Fruit fly (Drosophila melanogaster) whole organism, embryonic: ENCODE results near the gene CG33654.

ENCODE experiments used
- Antp ChIP-seq: fragments of 200-800 bp; sonication (Bioruptor generic); optimal IDR thresholded peaks from 3 replicates; lab custom pipeline; 2016; ENCODE audit warnings: missing biosample characterization, missing genetic modification characterization
- Bdp1 ChIP-seq: fragments of 200-800 bp; sonication (Bioruptor generic); optimal IDR thresholded peaks from 3 replicates; lab custom pipeline; 2016; ENCODE audit warnings: missing biosample characterization, missing genetic modification characterization
- Bgb ChIP-seq: fragments of 200-800 bp; sonication (Bioruptor generic); IDR thresholded peaks from 2 replicates; pipeline ENCODE4 v1.3.6; 2022; ENCODE audit warnings: missing biosample characterization, missing genetic modification characterization; ENCODE audit not compliant: partially characterized antibody
- CG11695 ChIP-seq: fragments of 200-800 bp; sonication (Bioruptor generic); IDR thresholded peaks from 3 replicates; pipeline ENCODE4 v1.3.6; 2022; ENCODE audit warnings: missing biosample characterization, missing genetic modification characterization
- CG12769 ChIP-seq: fragments of 200-800 bp; sonication (Bioruptor generic); optimal IDR thresholded peaks from 2 replicates; lab custom pipeline; 2019; ENCODE audit warnings: missing biosample characterization, mild to moderate bottlenecking, missing genetic modification characterization, moderate library complexity
- CG13123 ChIP-seq: fragments of 200-800 bp; sonication (Bioruptor generic); optimal IDR thresholded peaks from 2 replicates; lab custom pipeline; 2016; ENCODE audit warnings: missing biosample characterization, missing genetic modification characterization
- CG14667 ChIP-seq: fragments of 200-800 bp; sonication (Bioruptor generic); IDR thresholded peaks from 2 replicates; pipeline ENCODE4 v1.3.6; 2022; ENCODE audit warnings: missing biosample characterization, missing genetic modification characterization
- CG14710 ChIP-seq: fragments of 200-800 bp; sonication (Bioruptor generic); optimal IDR thresholded peaks from 3 replicates; lab custom pipeline; 2019; ENCODE audit warnings: missing biosample characterization, mild to moderate bottlenecking, missing genetic modification characterization, moderate library complexity
- CG15479 ChIP-seq: fragments of 200-800 bp; sonication (Bioruptor generic); optimal IDR thresholded peaks from 3 replicates; lab custom pipeline; 2019; ENCODE audit warnings: missing biosample characterization, mild to moderate bottlenecking, missing genetic modification characterization, moderate library complexity
- CG17385 ChIP-seq: fragments of 200-800 bp; sonication (Bioruptor generic); optimal IDR thresholded peaks from 3 replicates; lab custom pipeline; 2018; ENCODE audit warnings: missing biosample characterization, mild to moderate bottlenecking, missing genetic modification characterization
- CG2199 ChIP-seq: fragments of 200-800 bp; sonication (Bioruptor generic); IDR thresholded peaks from 3 replicates; pipeline ENCODE4 v1.3.6; 2022; ENCODE audit warnings: missing biosample characterization, missing genetic modification characterization
- CG2678 ChIP-seq: fragments of 200-800 bp; sonication (Bioruptor generic); optimal IDR thresholded peaks from 3 replicates; lab custom pipeline; 2019; ENCODE audit warnings: missing biosample characterization, mild to moderate bottlenecking, missing genetic modification characterization, moderate library complexity
- CG2712 ChIP-seq: fragments of 200-800 bp; optimal IDR thresholded peaks from 3 replicates; lab custom pipeline; 2019; ENCODE audit warnings: missing biosample characterization, mild to moderate bottlenecking, missing genetic modification characterization, moderate library complexity
- CG3163 ChIP-seq: fragments of 200-800 bp; sonication (Bioruptor generic); optimal IDR thresholded peaks from 3 replicates; lab custom pipeline; 2016; ENCODE audit warnings: missing biosample characterization, missing genetic modification characterization
- CG34376 ChIP-seq: fragments of 200-800 bp; sonication (Bioruptor generic); optimal IDR thresholded peaks from 2 replicates; lab custom pipeline; 2018; ENCODE audit warnings: missing biosample characterization, mild to moderate bottlenecking, missing genetic modification characterization
- CG34422 ChIP-seq: fragments of 200-800 bp; sonication (Bioruptor generic); IDR thresholded peaks from 3 replicates; pipeline ENCODE4 v1.3.6; 2022; ENCODE audit warnings: missing biosample characterization, missing genetic modification characterization
- CG3726 ChIP-seq: fragments of 200-800 bp; sonication (Bioruptor generic); IDR thresholded peaks from 3 replicates; pipeline ENCODE4, ENCODE4 v1.3.6; 2022; ENCODE audit warnings: missing biosample characterization, missing genetic modification characterization
- CG3847 ChIP-seq: fragments of 200-800 bp; sonication (Bioruptor generic); IDR thresholded peaks from 2 replicates; pipeline ENCODE4 v1.3.6; 2022; ENCODE audit warnings: missing biosample characterization, missing genetic modification characterization
- CG4707 ChIP-seq: fragments of 200-800 bp; sonication (Bioruptor generic); optimal IDR thresholded peaks from 2 replicates; lab custom pipeline; 2018; ENCODE audit warnings: missing biosample characterization, mild to moderate bottlenecking, missing genetic modification characterization, moderate library complexity
- CG4730 ChIP-seq: fragments of 200-800 bp; sonication (Bioruptor generic); IDR thresholded peaks from 2 replicates; pipeline ENCODE4 v1.3.6; 2022; ENCODE audit warnings: missing biosample characterization, missing genetic modification characterization
- CG5245 ChIP-seq: fragments of 200-800 bp; sonication (Bioruptor generic); optimal IDR thresholded peaks from 3 replicates; lab custom pipeline; 2016; ENCODE audit warnings: missing biosample characterization, missing genetic modification characterization
- CG6683 ChIP-seq: fragments of 200-800 bp; sonication (Bioruptor generic); optimal IDR thresholded peaks from 2 replicates; lab custom pipeline; 2017; ENCODE audit warnings: missing biosample characterization, mild to moderate bottlenecking, missing genetic modification characterization, missing genetic modification reagents
- CG8089 ChIP-seq: fragments of 200-800 bp; sonication (Bioruptor generic); optimal IDR thresholded peaks from 3 replicates; lab custom pipeline; 2016; ENCODE audit warnings: missing biosample characterization, missing genetic modification characterization
- CG8281 ChIP-seq: fragments of 200-800 bp; sonication (Bioruptor generic); optimal IDR thresholded peaks from 2 replicates; lab custom pipeline; 2018; ENCODE audit warnings: missing biosample characterization, mild to moderate bottlenecking, missing genetic modification characterization, moderate library complexity
- CG9727 ChIP-seq: fragments of 200-800 bp; sonication (Bioruptor generic); optimal IDR thresholded peaks from 3 replicates; lab custom pipeline; 2017; ENCODE audit warnings: missing biosample characterization, mild to moderate bottlenecking, missing genetic modification characterization
- Dad ChIP-seq: fragments of 200-800 bp; sonication (Bioruptor generic); optimal IDR thresholded peaks from 3 replicates; lab custom pipeline; 2016; ENCODE audit warnings: missing biosample characterization, missing genetic modification characterization
- Doc2 ChIP-seq: fragments of 200-800 bp; sonication (Bioruptor generic); IDR thresholded peaks from 2 replicates; pipeline ENCODE4 v1.3.6; 2022; ENCODE audit warnings: missing biosample characterization, missing genetic modification characterization
- Hr3 ChIP-seq: fragments of 200-800 bp; sonication (Bioruptor generic); optimal IDR thresholded peaks from 3 replicates; lab custom pipeline; 2016; ENCODE audit warnings: missing biosample characterization, missing genetic modification characterization
- Lhr ChIP-seq: fragments of 200-800 bp; sonication (Bioruptor generic); optimal IDR thresholded peaks from 3 replicates; lab custom pipeline; 2017; ENCODE audit warnings: mild to moderate bottlenecking, missing biosample characterization, missing genetic modification reagents, missing genetic modification characterization
- MESR4 ChIP-seq: fragments of 200-800 bp; sonication (Bioruptor generic); optimal IDR thresholded peaks from 2 replicates; lab custom pipeline; 2018; ENCODE audit warnings: missing biosample characterization, mild to moderate bottlenecking, missing genetic modification characterization, moderate library complexity
- Meics ChIP-seq: fragments of 200-800 bp; sonication (Bioruptor generic); optimal IDR thresholded peaks from 2 replicates; lab custom pipeline; 2017; ENCODE audit warnings: missing biosample characterization, mild to moderate bottlenecking, missing genetic modification characterization
- Myb ChIP-seq: fragments of 200-800 bp; sonication (Bioruptor generic); optimal IDR thresholded peaks from 2 replicates; lab custom pipeline; 2016; ENCODE audit warnings: missing biosample characterization, missing genetic modification characterization
- Poxn ChIP-seq: fragments of 200-800 bp; sonication (Bioruptor generic); IDR thresholded peaks from 2 replicates; pipeline ENCODE4 v1.3.6; 2022; ENCODE audit warnings: missing biosample characterization, missing genetic modification characterization
- Rx ChIP-seq: fragments of 200-800 bp; sonication (Bioruptor generic); IDR thresholded peaks from 2 replicates; pipeline ENCODE4 v1.3.6; 2022; ENCODE audit warnings: missing biosample characterization, missing genetic modification characterization
- Sox100B ChIP-seq: fragments of 200-800 bp; sonication (Bioruptor generic); optimal IDR thresholded peaks from 3 replicates; lab custom pipeline; 2018; ENCODE audit warnings: missing biosample characterization, mild to moderate bottlenecking, missing genetic modification characterization
- aop ChIP-seq: fragments of 200-800 bp; sonication (Bioruptor generic); IDR thresholded peaks from 2 replicates; pipeline ENCODE4 v1.3.6; 2022; ENCODE audit warnings: missing biosample characterization, missing genetic modification characterization
- caup ChIP-seq: fragments of 200-800 bp; sonication (Bioruptor generic); optimal IDR thresholded peaks from 3 replicates; lab custom pipeline; 2017; ENCODE audit warnings: missing biosample characterization, mild to moderate bottlenecking, missing genetic modification characterization, moderate library complexity; ENCODE audit not compliant: severe bottlenecking
- corto ChIP-seq: fragments of 200-800 bp; sonication (Bioruptor generic); optimal IDR thresholded peaks from 2 replicates; lab custom pipeline; 2016; ENCODE audit warnings: missing biosample characterization, mild to moderate bottlenecking, missing genetic modification characterization, moderate library complexity
- crc ChIP-seq: fragments of 200-800 bp; sonication (Bioruptor generic); optimal IDR thresholded peaks from 2 replicates; lab custom pipeline; 2016; ENCODE audit warnings: missing biosample characterization, missing genetic modification characterization
- crol ChIP-seq: fragments of 200-800 bp; sonication (Bioruptor generic); IDR thresholded peaks from 2 replicates; pipeline ENCODE4 v1.3.6; 2022; ENCODE audit warnings: missing biosample characterization, missing genetic modification characterization
- gce ChIP-seq: fragments of 200-800 bp; sonication (Bioruptor generic); IDR thresholded peaks from 3 replicates; pipeline ENCODE4 v1.3.6; 2022; ENCODE audit warnings: missing biosample characterization, missing genetic modification characterization
- knrl ChIP-seq: fragments of 200-800 bp; sonication (Bioruptor generic); IDR thresholded peaks from 3 replicates; pipeline ENCODE4 v1.3.6; 2022; ENCODE audit warnings: missing biosample characterization, missing genetic modification characterization; ENCODE audit not compliant: partially characterized antibody
- onecut ChIP-seq: fragments of 200-800 bp; sonication (Bioruptor generic); IDR thresholded peaks from 2 replicates; pipeline ENCODE4 v1.3.6; 2022; ENCODE audit warnings: missing biosample characterization, missing genetic modification characterization
- p53 ChIP-seq: fragments of 200-800 bp; sonication (Bioruptor generic); optimal IDR thresholded peaks from 2 replicates; lab custom pipeline; 2016; ENCODE audit warnings: missing biosample characterization, missing genetic modification characterization
- pho ChIP-seq: fragments of 200-800 bp; sonication (Bioruptor generic); optimal IDR thresholded peaks from 2 replicates; lab custom pipeline; 2016; ENCODE audit warnings: missing biosample characterization, missing genetic modification characterization
- pita ChIP-seq: fragments of 200-800 bp; sonication (Bioruptor generic); optimal IDR thresholded peaks from 2 replicates; lab custom pipeline; 2017; ENCODE audit warnings: missing biosample characterization, mild to moderate bottlenecking, missing genetic modification characterization
- toy ChIP-seq: fragments of 200-800 bp; sonication (Bioruptor generic); IDR thresholded peaks from 2 replicates; pipeline ENCODE4 v1.3.6; 2022; ENCODE audit warnings: missing biosample characterization, missing genetic modification characterization
- usp ChIP-seq: fragments of >200 bp; optimal IDR thresholded peaks from 2 replicates; lab custom pipeline; 2017; ENCODE audit warnings: missing biosample characterization, missing genetic modification characterization
- z ChIP-seq: fragments of 200-800 bp; sonication (Bioruptor generic); IDR thresholded peaks from 3 replicates; pipeline ENCODE4 v1.3.6; 2022; ENCODE audit warnings: missing biosample characterization, missing genetic modification characterization

The CG33654 gene

DNA sequence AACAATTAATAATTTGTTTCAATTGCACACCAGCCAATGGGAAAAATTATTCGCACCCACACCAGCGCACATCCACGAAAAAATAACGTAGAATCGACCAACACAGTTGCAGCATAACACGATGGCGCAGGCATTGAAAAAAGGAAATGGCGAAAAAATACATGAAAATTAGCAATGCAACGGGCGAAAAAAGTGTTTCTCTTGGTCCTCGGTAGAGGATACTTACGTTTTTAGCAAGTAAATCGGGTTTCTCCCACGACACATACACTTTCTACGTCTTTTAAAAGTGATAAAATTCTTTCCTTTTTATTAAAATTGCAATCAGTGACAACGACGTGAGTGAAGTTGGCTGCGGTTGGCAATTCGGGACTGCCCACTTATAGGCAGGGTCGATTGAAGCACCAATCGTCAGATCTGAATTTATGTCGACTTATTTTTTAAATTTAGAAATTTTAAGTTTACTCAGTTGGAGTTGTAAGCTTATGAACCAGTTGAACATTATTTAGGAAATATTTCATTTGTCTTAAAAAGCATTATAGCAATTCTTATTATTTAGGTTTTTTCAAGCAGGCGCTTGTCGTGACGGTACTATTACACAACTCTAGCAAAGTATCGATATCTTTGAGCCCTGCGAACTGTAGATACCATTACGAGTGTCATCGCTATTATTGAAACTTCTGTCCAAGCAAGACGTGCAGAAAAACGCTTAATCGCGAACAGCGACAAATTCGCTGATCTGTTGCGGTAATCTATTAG lies 5.5 kb downstream of the CG33654 start, which contains the start of the genes Kap-alpha3 and Son (continued):
- TF ChIP-seq CG4730 (peak; percentile 82), gce (peak; percentile 83), onecut (GFP tag; lab: Robert Waterston, UW) (peak; percentile 87), Dad (GFP tag; lab: Kevin White, UChicago) (peak; percentile 95), CG13123 (GFP tag; lab: Kevin White, UChicago) (peak; percentile 100), CG34422 (GFP tag; lab: Robert Waterston, UW) (peak; percentile 88), toy (peak; percentile 69; the same call in 1 of the 2 replicates), CG3726 (GFP tag; lab: Robert Waterston, UW) (peak; percentile 80; the same call in 2 of the 3 replicates), corto (peak; percentile 29), crol (peak; percentile 29; the same call in 1 of the 2 replicates), CG4707 (GFP tag; lab: Kevin White, UChicago) (peak; percentile 91), CG2199 (GFP tag; lab: Robert Waterston, UW) (peak; percentile 79; the same call in 2 of the 3 replicates), caup (GFP tag; lab: Kevin White, UChicago) (peak; percentile 96), CG14710 (tag; lab: Kevin White, UChicago) (peak; percentile 95), MESR4 (GFP tag; lab: Kevin White, UChicago) (peak; percentile 93), CG2678 (tag; lab: Kevin White, UChicago) (peak; percentile 89), Sox100B (GFP tag; lab: Kevin White, UChicago) (peak; percentile 95), CG17385 (GFP tag; lab: Kevin White, UChicago) (peak; percentile 93), CG8281 (tag; lab: Kevin White, UChicago) (peak; percentile 80), Myb (GFP tag; lab: Kevin White, UChicago) (peak; percentile 83), usp (no peak), CG3163 (peak; percentile 81), Bdp1 (GFP tag; lab: Kevin White, UChicago) (peak; percentile 91), CG6683 (GFP tag; lab: Kevin White, UChicago) (peak; percentile 85), CG2712 (tag; lab: Kevin White, UChicago) (peak; percentile 89), CG34376 (GFP tag; lab: Kevin White, UChicago) (peak; percentile 98), CG8089 (GFP tag; lab: Kevin White, UChicago) (peak; percentile 93), pho (GFP tag; lab: Kevin White, UChicago) (peak; percentile 96), p53 (GFP tag; lab: Kevin White, UChicago) (peak; percentile 83), crc (peak; percentile 86), CG15479 (peak; percentile 56), Meics (peak; percentile 95), CG14667 (peak; percentile 80), pita (GFP tag; lab: Kevin White, UChicago) (no peak), z (no peak), aop (GFP tag; lab: Robert Waterston, UW) (no peak), CG11695 (peak; percentile 79), CG5245 (peak; percentile 88), Bgb (GFP tag; lab: Robert Waterston, UW) (peak; percentile 78), Doc2 (peak; percentile 62; the same call in 1 of the 2 replicates), Hr3 (peak; percentile 90), Rx (GFP tag; lab: Robert Waterston, UW) (peak; percentile 87), Poxn (peak; percentile 69), CG3847 (GFP tag; lab: Robert Waterston, UW) (peak; percentile 93), CG9727 (GFP tag; lab: Kevin White, UChicago) (peak; percentile 97), CG12769 (tag; lab: Kevin White, UChicago) (peak; percentile 75), Antp (GFP tag; lab: Kevin White, UChicago) (peak; percentile 91), knrl (GFP tag; lab: Robert Waterston, UW) (peak; percentile 91), Lhr (GFP tag; lab: Kevin White, UChicago) (peak; percentile 93)
